Fruit fly (Drosophila melanogaster): Measurements from ENCODE around the gene rpr.

The rpr gene

DNA sequence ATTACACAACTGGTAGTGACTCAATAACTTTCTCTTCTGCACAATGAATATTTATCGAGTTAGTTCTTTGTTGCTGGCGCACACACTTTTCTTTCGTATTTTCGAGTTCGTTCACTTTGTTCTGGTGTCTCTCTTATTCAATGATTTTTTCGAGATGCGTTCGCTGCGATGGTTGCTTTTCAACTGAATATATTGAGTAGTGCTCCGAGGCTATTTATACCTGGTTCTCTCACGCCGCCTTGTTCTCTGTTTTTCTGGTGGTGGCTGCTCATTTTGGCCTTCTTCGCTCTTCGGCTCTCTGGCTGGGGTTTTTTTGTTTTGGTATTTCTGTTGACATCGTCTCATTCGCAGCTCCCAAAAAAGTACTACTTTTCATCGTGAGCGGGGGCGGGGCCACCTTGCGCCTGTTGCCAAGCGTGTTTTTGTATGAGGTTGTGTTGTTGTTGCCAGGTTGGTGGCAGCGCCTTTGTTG, at the start of gene rpr (continued):
- TF ChIP-seq CrebB (tag; optimal IDR thresholded peaks at IDR 0.05) (peak; percentile 43), CG18011 (GFP tag; optimal IDR thresholded peaks at IDR 0.05) (no peak), sim (GFP tag; IDR thresholded peaks at IDR 0.05) (peak; percentile 62; the same call in 1 of the 2 replicates), fd96Cb (tag; optimal IDR thresholded peaks at IDR 0.05) (no peak), CG18599 (GFP tag; optimal IDR thresholded peaks at IDR 0.05) (no peak), CG10209 (GFP tag; optimal IDR thresholded peaks at IDR 0.05) (no peak), dm (GFP tag; optimal IDR thresholded peaks at IDR 0.05) (no peak), CG4424 (GFP tag; optimal IDR thresholded peaks at IDR 0.05) (no peak), otp (GFP tag; IDR thresholded peaks at IDR 0.05) (no peak), CG17186 (GFP tag; optimal IDR thresholded peaks at IDR 0.05) (no peak), CG4617 (GFP tag; optimal IDR thresholded peaks at IDR 0.05; ENCODE audit: borderline replicate concordance) (no peak), esg (GFP tag; conservative IDR thresholded peaks at IDR 0.05) (no peak), run (tag; optimal IDR thresholded peaks at IDR 0.05) (no peak), Stat92E (GFP tag; optimal IDR thresholded peaks at IDR 0.05) (no peak), CG32532 (GFP tag; IDR thresholded peaks at IDR 0.05) (peak; percentile 47; the same call in 1 of the 2 replicates), CG17385 (GFP tag; optimal IDR thresholded peaks at IDR 0.05) (peak; percentile 1), repo (GFP tag; optimal IDR thresholded peaks at IDR 0.05) (no peak), CG8924 (tag; optimal IDR thresholded peaks at IDR 0.05) (peak; percentile 37), Lpt (GFP tag; optimal IDR thresholded peaks at IDR 0.05) (no peak), H15 (GFP tag; IDR thresholded peaks at IDR 0.05) (no peak), Max (GFP tag; optimal IDR thresholded peaks at IDR 0.05) (no peak), disco-r (GFP tag; optimal IDR thresholded peaks at IDR 0.05) (no peak), CG14860 (GFP tag; IDR thresholded peaks at IDR 0.05; ENCODE audit: partially characterized antibody) (no peak), CG8388 (GFP tag; optimal IDR thresholded peaks at IDR 0.05) (peak; percentile 2), CG43689 (GFP tag; IDR thresholded peaks at IDR 0.05) (no peak), bbx (GFP tag; IDR thresholded peaks at IDR 0.05; ENCODE audit: partially characterized antibody) (peak; percentile 61; the same call in 1 of the 2 replicates), CG13123 (GFP tag; optimal IDR thresholded peaks at IDR 0.05) (no peak), kah (GFP tag; optimal IDR thresholded peaks at IDR 0.05) (peak; percentile 53), her (GFP tag; optimal IDR thresholded peaks at IDR 0.05) (peak; percentile 25), Dll (GFP tag; IDR thresholded peaks at IDR 0.05; ENCODE audit: partially characterized antibody) (peak; percentile 52; the same call in 1 of the 4 replicates), vnd (GFP tag; IDR thresholded peaks at IDR 0.05; ENCODE audit: partially characterized antibody) (no peak), Bdp1 (GFP tag; optimal IDR thresholded peaks at IDR 0.05) (no peak), jigr1 (GFP tag; IDR thresholded peaks at IDR 0.05) (no peak), tna (GFP tag; IDR thresholded peaks at IDR 0.05; ENCODE audit: partially characterized antibody) (no peak), Antp (GFP tag; optimal IDR thresholded peaks at IDR 0.05) (no peak), unc-4 (GFP tag; IDR thresholded peaks at IDR 0.05; ENCODE audit: partially characterized antibody) (no peak), CG1602 (GFP tag; optimal IDR thresholded peaks at IDR 0.05) (no peak), inv (GFP tag; IDR thresholded peaks at IDR 0.05; ENCODE audit: partially characterized antibody) (no peak), Rfx (GFP tag; IDR thresholded peaks at IDR 0.05) (no peak), CG1792 (GFP tag; optimal IDR thresholded peaks at IDR 0.05) (peak; percentile 8), HLH54F (GFP tag; optimal IDR thresholded peaks at IDR 0.05) (no peak), CG7745 (tag; optimal IDR thresholded peaks at IDR 0.05) (peak; percentile 3), Hsf (GFP tag; optimal IDR thresholded peaks at IDR 0.05) (no peak), C15 (GFP tag; IDR thresholded peaks at IDR 0.05) (no peak), Doc3 (GFP tag; IDR thresholded peaks at IDR 0.05; ENCODE audit: partially characterized antibody) (no peak; the same call in 2 of the 3 replicates), HLH3B (GFP tag; IDR thresholded peaks at IDR 0.05) (no peak), abd-A (tag; optimal IDR thresholded peaks at IDR 0.05) (peak; percentile 50), CG8281 (tag; optimal IDR thresholded peaks at IDR 0.05) (no peak), CG6791 (GFP tag; IDR thresholded peaks at IDR 0.05; ENCODE audit: partially characterized antibody) (no peak), Hand (GFP tag; optimal IDR thresholded peaks at IDR 0.05) (no peak)

Data from whole organism, embryonic.